Fruit fly (Drosophila melanogaster): ENCODE measurements around the gene COX5A.
A peak's percentile ranks its signal among the peaks of the same experiment; 100 is the strongest.

Gene COX5A

DNA sequence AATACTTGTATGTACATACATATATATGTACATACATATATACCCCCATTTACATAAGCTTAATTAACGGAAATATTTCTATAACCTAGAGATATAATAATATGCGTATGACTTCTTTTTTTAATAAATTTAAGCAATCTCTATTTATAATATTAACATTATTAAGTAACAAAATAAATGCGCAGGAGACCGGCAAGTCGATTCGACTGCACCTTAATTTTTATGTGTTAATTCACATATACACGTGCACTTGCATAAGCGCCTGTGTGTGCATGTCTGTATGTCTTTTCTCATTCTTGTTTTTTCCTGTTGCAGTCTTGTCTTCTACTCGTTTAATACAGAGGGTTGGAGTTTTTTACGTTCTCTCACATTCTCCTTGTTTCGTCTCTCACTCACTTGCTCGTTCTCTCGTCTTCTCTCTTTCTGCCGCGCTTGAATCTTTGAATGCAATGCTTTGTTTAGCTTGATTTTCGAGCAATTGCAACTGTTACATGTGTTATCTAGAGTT lies 38.9 kb upstream of the COX5A start:
- peak; percentile 86 for TF ChIP-seq CG14711 (tag; optimal IDR thresholded peaks at IDR 0.05)
- peak; percentile 79 for TF ChIP-seq pad (GFP tag; optimal IDR thresholded peaks at IDR 0.05)
- TF ChIP-seq kay (GFP tag; ENCODE audit: borderline replicate concordance), result no peak
- TF ChIP-seq Hr96 (GFP tag; optimal IDR thresholded peaks at IDR 0.05), result peak; percentile 15
- TF ChIP-seq CG33017 (tag; optimal IDR thresholded peaks at IDR 0.05), result peak; percentile 93
- TF ChIP-seq toe (GFP tag; optimal IDR thresholded peaks at IDR 0.05), result peak; percentile 66
- TF ChIP-seq CG1620 (GFP tag; optimal IDR thresholded peaks at IDR 0.05), result peak; percentile 63
- TF ChIP-seq cic (GFP tag; optimal IDR thresholded peaks at IDR 0.05), result peak; percentile 60
- peak; percentile 93 for TF ChIP-seq CG7101 (tag; optimal IDR thresholded peaks at IDR 0.05)
- peak; percentile 77 for TF ChIP-seq tj (GFP tag; optimal IDR thresholded peaks at IDR 0.05)
- TF ChIP-seq Clk (GFP tag; optimal IDR thresholded peaks at IDR 0.05), result peak; percentile 83
- peak; percentile 90 for TF ChIP-seq CG11617 (GFP tag; optimal IDR thresholded peaks at IDR 0.05)
- peak; percentile 33 for TF ChIP-seq ovo (GFP tag; optimal IDR thresholded peaks at IDR 0.05)
- peak; percentile 89 for TF ChIP-seq bab1 (GFP tag; optimal IDR thresholded peaks at IDR 0.05)
- no peak for TF ChIP-seq cnc (optimal IDR thresholded peaks at IDR 0.05)
- no peak for TF ChIP-seq CG5204 (GFP tag; optimal IDR thresholded peaks at IDR 0.05)
- TF ChIP-seq CG7045 (GFP tag; optimal IDR thresholded peaks at IDR 0.05), result peak; percentile 91
- peak; percentile 67 for TF ChIP-seq Crg-1 (GFP tag; optimal IDR thresholded peaks at IDR 0.05)
- TF ChIP-seq Mnt (GFP tag; optimal IDR thresholded peaks at IDR 0.05), result peak; percentile 59
- TF ChIP-seq CG12768 (GFP tag; optimal IDR thresholded peaks at IDR 0.05), result peak; percentile 85

- TF ChIP-seq CG1620 (GFP tag; optimal IDR thresholded peaks at IDR 0.05) (peak; percentile 75), CG7101 (tag; optimal IDR thresholded peaks at IDR 0.05) (peak; percentile 79), cic (GFP tag; optimal IDR thresholded peaks at IDR 0.05) (peak; percentile 26), CG11617 (GFP tag; optimal IDR thresholded peaks at IDR 0.05) (peak; percentile 80), cnc (optimal IDR thresholded peaks at IDR 0.05) (no peak), kay (GFP tag; ENCODE audit: borderline replicate concordance) (no peak), Mnt (GFP tag; optimal IDR thresholded peaks at IDR 0.05) (peak; percentile 66), bab1 (GFP tag; optimal IDR thresholded peaks at IDR 0.05) (peak; percentile 68), CG14711 (tag; optimal IDR thresholded peaks at IDR 0.05) (peak; percentile 82), Crg-1 (GFP tag; optimal IDR thresholded peaks at IDR 0.05) (peak; percentile 76), CG7045 (GFP tag; optimal IDR thresholded peaks at IDR 0.05) (peak; percentile 75), CG5204 (GFP tag; optimal IDR thresholded peaks at IDR 0.05) (no peak), ovo (GFP tag; optimal IDR thresholded peaks at IDR 0.05) (peak; percentile 63), pad (GFP tag; optimal IDR thresholded peaks at IDR 0.05) (peak; percentile 65), Hr96 (GFP tag; optimal IDR thresholded peaks at IDR 0.05) (no peak), Clk (GFP tag; optimal IDR thresholded peaks at IDR 0.05) (peak; percentile 62), CG33017 (tag; optimal IDR thresholded peaks at IDR 0.05) (peak; percentile 63), tj (GFP tag; optimal IDR thresholded peaks at IDR 0.05) (peak; percentile 38), toe (GFP tag; optimal IDR thresholded peaks at IDR 0.05) (no peak), CG12768 (GFP tag; optimal IDR thresholded peaks at IDR 0.05) (peak; percentile 43)
Observed at dm6 chr3R:11786695-11787226, 32.4 kb upstream of the COX5A start, which contains the start of the genes prd1 and HisCl1. prd1 (minus strand) TSS chr3R:11787014. HisCl1 (plus strand) TSS chr3R:11787176.

DNA sequence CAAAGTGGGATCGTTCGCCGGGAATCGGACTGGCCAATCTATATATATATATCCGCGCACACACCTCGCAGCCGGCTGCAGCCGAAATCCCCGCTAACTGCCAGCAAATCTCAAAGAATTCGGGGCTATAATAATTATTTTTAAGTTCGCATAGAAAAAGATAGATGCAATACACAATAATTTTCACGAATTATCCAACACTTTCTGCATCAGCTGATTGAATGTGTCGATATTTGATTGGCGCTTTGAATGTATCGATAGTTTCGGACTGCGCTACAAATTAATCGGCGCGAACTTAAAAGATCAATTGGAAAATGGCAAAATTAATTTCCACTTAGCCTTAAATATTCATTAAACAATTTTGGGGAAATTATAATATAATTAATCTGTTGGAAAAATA lies 22.4 kb upstream of the COX5A start, which contains the start of gene Sbf:
Gene Sbf (minus strand): TSS at position 169 of the 400 bp plus-strand sequence.
- peak; percentile 59 for TF ChIP-seq CG7101 (tag; optimal IDR thresholded peaks at IDR 0.05)
- no peak for TF ChIP-seq CG14711 (tag; optimal IDR thresholded peaks at IDR 0.05)
- no peak for TF ChIP-seq Hr96 (GFP tag; optimal IDR thresholded peaks at IDR 0.05)
- TF ChIP-seq CG12768 (GFP tag; optimal IDR thresholded peaks at IDR 0.05), result peak; percentile 34
- peak; percentile 55 for TF ChIP-seq Mnt (GFP tag; optimal IDR thresholded peaks at IDR 0.05)
- TF ChIP-seq ovo (GFP tag; optimal IDR thresholded peaks at IDR 0.05), result peak; percentile 14
- no peak for TF ChIP-seq tj (GFP tag; optimal IDR thresholded peaks at IDR 0.05)
- no peak for TF ChIP-seq cnc (optimal IDR thresholded peaks at IDR 0.05)
- peak; percentile 53 for TF ChIP-seq CG1620 (GFP tag; optimal IDR thresholded peaks at IDR 0.05)
- TF ChIP-seq cic (GFP tag; optimal IDR thresholded peaks at IDR 0.05), result no peak
- TF ChIP-seq bab1 (GFP tag; optimal IDR thresholded peaks at IDR 0.05), result peak; percentile 76
- peak; percentile 62 for TF ChIP-seq Crg-1 (GFP tag; optimal IDR thresholded peaks at IDR 0.05)
- no peak for TF ChIP-seq kay (GFP tag; ENCODE audit: borderline replicate concordance)
- no peak for TF ChIP-seq toe (GFP tag; optimal IDR thresholded peaks at IDR 0.05)
- no peak for TF ChIP-seq CG5204 (GFP tag; optimal IDR thresholded peaks at IDR 0.05)
- peak; percentile 5 for TF ChIP-seq Clk (GFP tag; optimal IDR thresholded peaks at IDR 0.05)
- TF ChIP-seq CG33017 (tag; optimal IDR thresholded peaks at IDR 0.05), result no peak
- peak; percentile 41 for TF ChIP-seq CG11617 (GFP tag; optimal IDR thresholded peaks at IDR 0.05)
- TF ChIP-seq pad (GFP tag; optimal IDR thresholded peaks at IDR 0.05), result peak; percentile 51

dm6 chr3R:11805584-11805983 lies 13.6 kb upstream of the COX5A start:
- TF ChIP-seq tj (GFP tag; optimal IDR thresholded peaks at IDR 0.05), result no peak
- TF ChIP-seq CG1620 (GFP tag; optimal IDR thresholded peaks at IDR 0.05), result no peak
- TF ChIP-seq Hr96 (GFP tag; optimal IDR thresholded peaks at IDR 0.05), result no peak
- TF ChIP-seq cnc (optimal IDR thresholded peaks at IDR 0.05), result no peak
- no peak for TF ChIP-seq CG14711 (tag; optimal IDR thresholded peaks at IDR 0.05)
- TF ChIP-seq Mnt (GFP tag; optimal IDR thresholded peaks at IDR 0.05), result no peak
- peak; percentile 28 for TF ChIP-seq CG7101 (tag; optimal IDR thresholded peaks at IDR 0.05)
- no peak for TF ChIP-seq bab1 (GFP tag; optimal IDR thresholded peaks at IDR 0.05)
- TF ChIP-seq CG5204 (GFP tag; optimal IDR thresholded peaks at IDR 0.05), result no peak
- no peak for TF ChIP-seq pad (GFP tag; optimal IDR thresholded peaks at IDR 0.05)
- TF ChIP-seq Clk (GFP tag; optimal IDR thresholded peaks at IDR 0.05), result no peak
- TF ChIP-seq toe (GFP tag; optimal IDR thresholded peaks at IDR 0.05), result no peak
- no peak for TF ChIP-seq Crg-1 (GFP tag; optimal IDR thresholded peaks at IDR 0.05)
- TF ChIP-seq CG11617 (GFP tag; optimal IDR thresholded peaks at IDR 0.05), result peak; percentile 23
- TF ChIP-seq CG33017 (tag; optimal IDR thresholded peaks at IDR 0.05), result no peak
- TF ChIP-seq CG7045 (GFP tag; optimal IDR thresholded peaks at IDR 0.05), result no peak
- TF ChIP-seq kay (GFP tag; ENCODE audit: borderline replicate concordance), result peak; percentile 43
- TF ChIP-seq ovo (GFP tag; optimal IDR thresholded peaks at IDR 0.05), result no peak
- no peak for TF ChIP-seq cic (GFP tag; optimal IDR thresholded peaks at IDR 0.05)
- no peak for TF ChIP-seq CG12768 (GFP tag; optimal IDR thresholded peaks at IDR 0.05)

dm6 chr3R:11806753-11807152 lies 12.4 kb upstream of the COX5A start:
- TF ChIP-seq cic (GFP tag; optimal IDR thresholded peaks at IDR 0.05) (no peak), toe (GFP tag; optimal IDR thresholded peaks at IDR 0.05) (peak; percentile 17), CG14711 (tag; optimal IDR thresholded peaks at IDR 0.05) (no peak), CG33017 (tag; optimal IDR thresholded peaks at IDR 0.05) (peak; percentile 19), CG7101 (tag; optimal IDR thresholded peaks at IDR 0.05) (peak; percentile 13)

Measured in whole organism, adult.